Worm (Caenorhabditis elegans) whole organism, midembryonic: ENCODE results near the gene sna-3.

Source experiments
- T22C8.4 ChIP-seq: fragments of 200-800 bp; sonication (Bioruptor generic); IDR thresholded peaks from 2 replicates; pipeline ENCODE4 v1.3.6; 2022; ENCODE audit warnings: missing genetic modification characterization, missing compliant biosample characterization
- cog-1 ChIP-seq: sonication (generic microtip); optimal IDR thresholded peaks from 2 replicates; lab custom pipeline; 2016; ENCODE audit warnings: missing genetic modification characterization, missing compliant biosample characterization
- flt-1 ChIP-seq: fragments of 200-800 bp; sonication (Bioruptor generic); IDR thresholded peaks from 2 replicates; pipeline ENCODE4 v1.3.6; 2022; ENCODE audit warnings: missing genetic modification characterization, missing compliant biosample characterization
- klf-2 ChIP-seq: fragments of 200-800 bp; sonication (Bioruptor generic); conservative IDR thresholded peaks from 2 replicates; pipeline ENCODE4 v1.3.6; 2022; ENCODE audit warnings: missing genetic modification reagents, missing genetic modification characterization, missing compliant biosample characterization
- med-1 ChIP-seq: sonication (generic microtip); optimal IDR thresholded peaks from 2 replicates; lab custom pipeline; 2017; ENCODE audit warnings: missing genetic modification characterization, mild to moderate bottlenecking, missing compliant biosample characterization, antibody characterized with exemption, missing genetic modification reagents; ENCODE audit not compliant: insufficient read depth
- ref-1 ChIP-seq: fragments of 200-800 bp; sonication (Bioruptor generic); conservative IDR thresholded peaks from 2 replicates; pipeline ENCODE4 v1.3.6; 2022; ENCODE audit warnings: missing genetic modification reagents, missing genetic modification characterization, missing compliant biosample characterization
- tab-1 ChIP-seq: fragments of 200-800 bp; sonication (Bioruptor generic); IDR thresholded peaks from 2 replicates; pipeline ENCODE4 v1.3.6; 2022; ENCODE audit warnings: missing genetic modification characterization, missing compliant biosample characterization
- ztf-23 ChIP-seq: fragments of 200-800 bp; sonication (Bioruptor generic); IDR thresholded peaks from 2 replicates; pipeline ENCODE4 v1.3.6; 2022; ENCODE audit warnings: missing genetic modification reagents, missing genetic modification characterization, missing compliant biosample characterization
- ztf-29 ChIP-seq: fragments of 200-800 bp; sonication (Bioruptor generic); IDR thresholded peaks from 2 replicates; pipeline ENCODE4 v1.3.6; 2022; ENCODE audit warnings: missing genetic modification reagents, missing genetic modification characterization, missing compliant biosample characterization

The sna-3 gene

ce11 chrIII:6206161-6206853 lies at the start of gene sna-3, which contains the start of gene rps-3:
sna-3 (minus strand) TSS chrIII:6206211.
rps-3 (plus strand) TSS chrIII:6206803.
- TF ChIP-seq ztf-29 (GFP tag; lab: Robert Waterston, UW) = no peak
- TF ChIP-seq cog-1 (tag; lab: Kevin White, UChicago) = no peak
- TF ChIP-seq klf-2 (GFP tag; lab: Robert Waterston, UW) = no peak
- no peak for TF ChIP-seq ztf-23 (GFP tag; lab: Robert Waterston, UW)

ce11 chrIII:6254737-6255136 lies 48.7 kb upstream of the sna-3 start, which contains the start of gene srg-8:
srg-8 (minus strand) TSS chrIII:6254837.
- TF ChIP-seq klf-2 (GFP tag; lab: Robert Waterston, UW) = no peak
- TF ChIP-seq tab-1 = no peak
- no peak for TF ChIP-seq med-1
- TF ChIP-seq T22C8.4 (GFP tag; lab: Robert Waterston, UW) = no peak
- TF ChIP-seq flt-1 (GFP tag; lab: Robert Waterston, UW) = no peak
- no peak for TF ChIP-seq ref-1 (GFP tag; lab: Robert Waterston, UW)
- TF ChIP-seq cog-1 (tag; lab: Kevin White, UChicago) = no peak
- TF ChIP-seq ztf-29 (GFP tag; lab: Robert Waterston, UW) = no peak

- TF ChIP-seq ztf-29 (GFP tag; lab: Robert Waterston, UW) = no peak
Observed at ce11 chrIII:6251511-6251910, 45.5 kb upstream of the sna-3 start, which contains the start of gene amdh-1. amdh-1 (plus strand) TSS chrIII:6251811.

- TF ChIP-seq klf-2 (GFP tag; lab: Robert Waterston, UW) (no peak), tab-1 (no peak), T22C8.4 (GFP tag; lab: Robert Waterston, UW) (no peak), ref-1 (GFP tag; lab: Robert Waterston, UW) (no peak), flt-1 (GFP tag; lab: Robert Waterston, UW) (no peak), ztf-29 (GFP tag; lab: Robert Waterston, UW) (no peak), med-1 (no peak)
Observed at ce11 chrIII:6248064-6248687, 42.2 kb upstream of the sna-3 start, which contains the start of the genes gen-1 and stt-3. gen-1 (minus strand) TSS chrIII:6248158. stt-3 (plus strand) TSS chrIII:6248637.

- TF ChIP-seq T22C8.4 (GFP tag; lab: Robert Waterston, UW) (no peak), cog-1 (tag; lab: Kevin White, UChicago) (no peak), ref-1 (GFP tag; lab: Robert Waterston, UW) (no peak), klf-2 (GFP tag; lab: Robert Waterston, UW) (no peak), med-1 (no peak), ztf-23 (GFP tag; lab: Robert Waterston, UW) (no peak), ztf-29 (GFP tag; lab: Robert Waterston, UW) (no peak), tab-1 (no peak), flt-1 (GFP tag; lab: Robert Waterston, UW) (no peak)
Observed at ce11 chrIII:6245728-6246127, 39.7 kb upstream of the sna-3 start, which contains the start of gene bcas-2. bcas-2 (minus strand) TSS chrIII:6245828.

ce11 chrIII:6240528-6240927 lies 34.5 kb upstream of the sna-3 start, which contains the start of gene T12A2.3:
T12A2.3 (plus strand) TSS chrIII:6240828.
- TF ChIP-seq flt-1 (GFP tag; lab: Robert Waterston, UW) (no peak), ztf-23 (GFP tag; lab: Robert Waterston, UW) (no peak), tab-1 (no peak), klf-2 (GFP tag; lab: Robert Waterston, UW) (no peak), cog-1 (tag; lab: Kevin White, UChicago) (no peak)

ce11 chrIII:6236649-6237048 lies 30.6 kb upstream of the sna-3 start, which contains the start of gene T12A2.21:
T12A2.21 (minus strand) TSS chrIII:6236749.
- no peak for TF ChIP-seq ref-1 (GFP tag; lab: Robert Waterston, UW)

- TF ChIP-seq med-1 (no peak), cog-1 (tag; lab: Kevin White, UChicago) (no peak), T22C8.4 (GFP tag; lab: Robert Waterston, UW) (no peak), tab-1 (no peak), ztf-29 (GFP tag; lab: Robert Waterston, UW) (no peak), flt-1 (GFP tag; lab: Robert Waterston, UW) (no peak), klf-2 (GFP tag; lab: Robert Waterston, UW) (no peak), ref-1 (GFP tag; lab: Robert Waterston, UW) (no peak)
Observed at ce11 chrIII:6231880-6232279, 25.9 kb upstream of the sna-3 start.

ce11 chrIII:6230870-6231269 lies 24.9 kb upstream of the sna-3 start, which contains the start of gene esyt-2:
esyt-2 (minus strand) TSS chrIII:6230970.
- TF ChIP-seq flt-1 (GFP tag; lab: Robert Waterston, UW) (no peak), ztf-23 (GFP tag; lab: Robert Waterston, UW) (no peak), ref-1 (GFP tag; lab: Robert Waterston, UW) (no peak), tab-1 (no peak), klf-2 (GFP tag; lab: Robert Waterston, UW) (no peak), cog-1 (tag; lab: Kevin White, UChicago) (no peak), T22C8.4 (GFP tag; lab: Robert Waterston, UW) (no peak)

ce11 chrIII:6221403-6221802 lies 15.4 kb upstream of the sna-3 start:
- TF ChIP-seq T22C8.4 (GFP tag; lab: Robert Waterston, UW) = no peak
- no peak for TF ChIP-seq ztf-23 (GFP tag; lab: Robert Waterston, UW)
- TF ChIP-seq cog-1 (tag; lab: Kevin White, UChicago) = no peak
- TF ChIP-seq ztf-29 (GFP tag; lab: Robert Waterston, UW) = no peak
- TF ChIP-seq med-1 = no peak
- TF ChIP-seq tab-1 = no peak
- no peak for TF ChIP-seq klf-2 (GFP tag; lab: Robert Waterston, UW)
- TF ChIP-seq ref-1 (GFP tag; lab: Robert Waterston, UW) = no peak
- TF ChIP-seq flt-1 (GFP tag; lab: Robert Waterston, UW) = no peak
